Worm (Caenorhabditis elegans) whole organism, late embryonic: ENCODE results near the gene par-4.

ENCODE experiments used
- elt-4 ChIP-seq: sonication (generic microtip); optimal IDR thresholded peaks from 2 replicates; lab custom pipeline; 2016; ENCODE audit warnings: missing genetic modification characterization, missing compliant biosample characterization

Gene par-4

DNA sequence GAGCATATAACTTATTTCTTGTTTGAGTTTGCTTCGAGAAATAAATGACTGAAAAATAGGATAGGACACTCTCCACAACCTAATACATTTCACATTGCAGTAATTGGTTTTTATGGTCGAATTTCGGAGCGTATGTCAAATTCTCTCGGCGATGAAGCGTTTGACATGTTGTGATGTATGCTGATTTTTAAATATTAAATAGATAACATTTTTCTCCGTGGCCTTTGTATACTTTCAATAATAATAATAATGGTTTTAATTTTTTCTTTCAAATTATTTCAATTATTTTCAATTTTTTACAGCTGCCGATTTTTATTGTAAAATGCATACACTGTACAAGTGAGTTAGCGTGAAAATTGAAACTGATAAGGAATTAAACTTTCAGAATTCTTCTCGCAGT lies 47.6 kb downstream of the par-4 start, which contains the start of gene C14A6.3:
C14A6.3 (plus strand) TSS at position 301 of the 400 bp plus-strand sequence.
- no peak for TF ChIP-seq elt-4 (tag; lab: Kevin White, UChicago)
